Worm (Caenorhabditis elegans): ENCODE results near the gene pap-1.

pap-1 gene

ce11 chrV:10410030-10410713, 31.6 kb upstream of the pap-1 start, which contains the start of gene F15H10.12:
TSS of gene F15H10.12 (minus strand) at chrV:10410080.
- no peak for TF ChIP-seq ztf-23 (GFP tag; IDR thresholded peaks at IDR 0.05)
- no peak for TF ChIP-seq ref-1 (GFP tag; conservative IDR thresholded peaks at IDR 0.05)
- TF ChIP-seq tab-1 (GFP tag; IDR thresholded peaks at IDR 0.05) = no peak
- TF ChIP-seq klf-2 (GFP tag; conservative IDR thresholded peaks at IDR 0.05) = no peak
- TF ChIP-seq med-1 (GFP tag; optimal IDR thresholded peaks at IDR 0.05; ENCODE audit: insufficient read depth) = no peak
- no peak for TF ChIP-seq T22C8.4 (GFP tag; IDR thresholded peaks at IDR 0.05)
- TF ChIP-seq cog-1 (tag; optimal IDR thresholded peaks at IDR 0.05) = no peak
- TF ChIP-seq flt-1 (GFP tag; IDR thresholded peaks at IDR 0.05) = no peak
- TF ChIP-seq ztf-29 (GFP tag; IDR thresholded peaks at IDR 0.05) = no peak

- no peak for TF ChIP-seq ztf-29 (GFP tag; IDR thresholded peaks at IDR 0.05)
- no peak for TF ChIP-seq klf-2 (GFP tag; conservative IDR thresholded peaks at IDR 0.05)
- TF ChIP-seq ref-1 (GFP tag; conservative IDR thresholded peaks at IDR 0.05) = no peak
- no peak for TF ChIP-seq T22C8.4 (GFP tag; IDR thresholded peaks at IDR 0.05)
- no peak for TF ChIP-seq cog-1 (tag; optimal IDR thresholded peaks at IDR 0.05)
- no peak for TF ChIP-seq ztf-23 (GFP tag; IDR thresholded peaks at IDR 0.05)
- no peak for TF ChIP-seq flt-1 (GFP tag; IDR thresholded peaks at IDR 0.05)
- TF ChIP-seq med-1 (GFP tag; optimal IDR thresholded peaks at IDR 0.05; ENCODE audit: insufficient read depth) = no peak
- no peak for TF ChIP-seq tab-1 (GFP tag; IDR thresholded peaks at IDR 0.05)
Observed at ce11 chrV:10414610-10415009, 27.2 kb upstream of the pap-1 start, which contains the start of gene F15H10.9. TSS of gene F15H10.9 (minus strand) at chrV:10414710.

ce11 chrV:10416925-10417324, 24.8 kb upstream of the pap-1 start, which contains the start of gene F15H10.10:
TSS of gene F15H10.10 (minus strand) at chrV:10417025.
- TF ChIP-seq tab-1 (GFP tag; IDR thresholded peaks at IDR 0.05) = no peak
- no peak for TF ChIP-seq klf-2 (GFP tag; conservative IDR thresholded peaks at IDR 0.05)
- no peak for TF ChIP-seq flt-1 (GFP tag; IDR thresholded peaks at IDR 0.05)
- TF ChIP-seq T22C8.4 (GFP tag; IDR thresholded peaks at IDR 0.05) = no peak
- TF ChIP-seq cog-1 (tag; optimal IDR thresholded peaks at IDR 0.05) = no peak
- no peak for TF ChIP-seq ztf-29 (GFP tag; IDR thresholded peaks at IDR 0.05)

DNA sequence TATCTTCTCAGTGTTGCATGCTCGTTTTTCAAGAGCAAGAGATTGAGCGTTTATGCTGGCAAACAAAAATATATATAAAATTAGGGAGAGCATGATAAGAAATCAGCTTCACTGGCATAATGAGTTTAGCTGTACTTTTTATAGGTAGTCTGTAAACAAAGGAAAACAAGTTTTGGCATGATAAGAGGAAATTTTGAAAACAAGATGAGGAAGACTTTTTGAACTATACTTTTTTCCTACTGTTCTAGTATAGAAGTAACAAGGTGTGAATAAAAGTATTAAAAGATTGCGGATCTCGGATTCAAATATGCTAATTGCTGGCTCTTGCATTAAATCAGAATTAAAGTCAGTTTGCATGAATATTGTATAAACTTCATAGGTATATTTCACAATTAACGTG, 22.8 kb upstream of the pap-1 start, which contains the start of gene F15H10.5:
Gene F15H10.5, minus strand, starts transcription at position 101 of the 400 bp plus-strand sequence.
- TF ChIP-seq ztf-23 (GFP tag; IDR thresholded peaks at IDR 0.05) = no peak
- no peak for TF ChIP-seq T22C8.4 (GFP tag; IDR thresholded peaks at IDR 0.05)
- TF ChIP-seq flt-1 (GFP tag; IDR thresholded peaks at IDR 0.05) = no peak
- no peak for TF ChIP-seq ref-1 (GFP tag; conservative IDR thresholded peaks at IDR 0.05)
- TF ChIP-seq cog-1 (tag; optimal IDR thresholded peaks at IDR 0.05) = no peak
- no peak for TF ChIP-seq ztf-29 (GFP tag; IDR thresholded peaks at IDR 0.05)
- TF ChIP-seq tab-1 (GFP tag; IDR thresholded peaks at IDR 0.05) = no peak
- TF ChIP-seq med-1 (GFP tag; optimal IDR thresholded peaks at IDR 0.05; ENCODE audit: insufficient read depth) = no peak
- TF ChIP-seq klf-2 (GFP tag; conservative IDR thresholded peaks at IDR 0.05) = no peak

DNA sequence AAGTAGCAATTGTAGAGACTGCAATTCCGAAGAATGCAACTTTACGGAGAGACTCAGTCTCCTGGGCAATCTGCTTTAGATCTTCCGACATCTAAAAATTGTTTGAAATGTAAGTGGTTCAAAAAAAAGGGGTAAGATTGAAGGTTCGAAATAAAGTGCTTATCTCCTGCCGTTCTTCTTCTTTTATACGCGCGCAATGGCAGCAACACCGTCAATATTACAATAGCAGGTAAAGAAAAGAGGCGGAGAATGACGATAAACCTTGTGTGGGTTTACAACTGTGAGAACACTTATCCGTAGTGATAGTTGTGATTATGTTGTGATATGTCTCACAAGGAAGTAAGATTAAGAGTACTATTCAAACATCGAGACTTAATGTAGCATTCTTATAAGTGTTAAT, 20.0 kb upstream of the pap-1 start, which contains the start of gene col-13:
Gene col-13, minus strand, starts transcription at position 101 of the 400 bp plus-strand sequence.
- TF ChIP-seq klf-2 (GFP tag; conservative IDR thresholded peaks at IDR 0.05) (no peak), ref-1 (GFP tag; conservative IDR thresholded peaks at IDR 0.05) (no peak), ztf-23 (GFP tag; IDR thresholded peaks at IDR 0.05) (no peak), med-1 (GFP tag; optimal IDR thresholded peaks at IDR 0.05; ENCODE audit: insufficient read depth) (no peak), flt-1 (GFP tag; IDR thresholded peaks at IDR 0.05) (no peak), cog-1 (tag; optimal IDR thresholded peaks at IDR 0.05) (no peak), tab-1 (GFP tag; IDR thresholded peaks at IDR 0.05) (no peak), ztf-29 (GFP tag; IDR thresholded peaks at IDR 0.05) (no peak), T22C8.4 (GFP tag; IDR thresholded peaks at IDR 0.05) (no peak)

- TF ChIP-seq ztf-23 (GFP tag; IDR thresholded peaks at IDR 0.05) = no peak
- no peak for TF ChIP-seq flt-1 (GFP tag; IDR thresholded peaks at IDR 0.05)
- no peak for TF ChIP-seq ztf-29 (GFP tag; IDR thresholded peaks at IDR 0.05)
- no peak for TF ChIP-seq med-1 (GFP tag; optimal IDR thresholded peaks at IDR 0.05; ENCODE audit: insufficient read depth)
- no peak for TF ChIP-seq klf-2 (GFP tag; conservative IDR thresholded peaks at IDR 0.05)
- TF ChIP-seq cog-1 (tag; optimal IDR thresholded peaks at IDR 0.05) = no peak
- TF ChIP-seq T22C8.4 (GFP tag; IDR thresholded peaks at IDR 0.05) = no peak
- TF ChIP-seq ref-1 (GFP tag; conservative IDR thresholded peaks at IDR 0.05) = no peak
- no peak for TF ChIP-seq tab-1 (GFP tag; IDR thresholded peaks at IDR 0.05)
Observed at ce11 chrV:10423511-10423910, 18.3 kb upstream of the pap-1 start.

ce11 chrV:10425098-10425497, 16.7 kb upstream of the pap-1 start, which contains the start of gene col-12:
TSS of gene col-12 (minus strand) at chrV:10425198.
- no peak for TF ChIP-seq cog-1 (tag; optimal IDR thresholded peaks at IDR 0.05)
- no peak for TF ChIP-seq ztf-23 (GFP tag; IDR thresholded peaks at IDR 0.05)
- TF ChIP-seq med-1 (GFP tag; optimal IDR thresholded peaks at IDR 0.05; ENCODE audit: insufficient read depth) = no peak
- no peak for TF ChIP-seq ref-1 (GFP tag; conservative IDR thresholded peaks at IDR 0.05)
- no peak for TF ChIP-seq tab-1 (GFP tag; IDR thresholded peaks at IDR 0.05)
- no peak for TF ChIP-seq ztf-29 (GFP tag; IDR thresholded peaks at IDR 0.05)
- TF ChIP-seq flt-1 (GFP tag; IDR thresholded peaks at IDR 0.05) = no peak

DNA sequence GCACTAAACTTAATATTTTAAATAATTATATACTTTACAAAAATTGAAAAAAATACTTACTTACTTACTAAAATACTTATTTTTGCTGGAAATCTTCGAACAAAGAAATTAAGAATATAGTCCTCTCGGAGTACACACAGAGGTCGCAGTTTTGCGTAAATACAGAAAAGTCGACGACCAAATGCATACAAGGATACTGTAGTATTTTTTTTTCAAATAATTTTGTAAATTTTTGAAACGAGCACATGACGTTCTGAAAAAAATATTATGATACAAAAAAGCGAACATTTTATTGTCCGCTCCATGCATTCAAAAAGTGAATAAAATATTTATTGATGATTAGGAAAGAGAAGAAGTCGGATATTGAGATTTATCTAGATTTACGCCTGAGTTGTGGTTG, 15.5 kb upstream of the pap-1 start, which contains the start of gene apc-10:
Gene apc-10, minus strand, starts transcription at position 101 of the 400 bp plus-strand sequence.
- TF ChIP-seq med-1 (GFP tag; optimal IDR thresholded peaks at IDR 0.05; ENCODE audit: insufficient read depth) = no peak
- no peak for TF ChIP-seq T22C8.4 (GFP tag; IDR thresholded peaks at IDR 0.05)
- no peak for TF ChIP-seq flt-1 (GFP tag; IDR thresholded peaks at IDR 0.05)
- no peak for TF ChIP-seq ztf-23 (GFP tag; IDR thresholded peaks at IDR 0.05)
- no peak for TF ChIP-seq cog-1 (tag; optimal IDR thresholded peaks at IDR 0.05)
- TF ChIP-seq tab-1 (GFP tag; IDR thresholded peaks at IDR 0.05) = no peak
- no peak for TF ChIP-seq ref-1 (GFP tag; conservative IDR thresholded peaks at IDR 0.05)
- TF ChIP-seq ztf-29 (GFP tag; IDR thresholded peaks at IDR 0.05) = no peak
- no peak for TF ChIP-seq klf-2 (GFP tag; conservative IDR thresholded peaks at IDR 0.05)

ce11 chrV:10428608-10429007, 13.2 kb upstream of the pap-1 start, which contains the start of gene tag-314:
TSS of gene tag-314 (minus strand) at chrV:10428708.
- TF ChIP-seq ztf-29 (GFP tag; IDR thresholded peaks at IDR 0.05) (no peak), T22C8.4 (GFP tag; IDR thresholded peaks at IDR 0.05) (no peak), ref-1 (GFP tag; conservative IDR thresholded peaks at IDR 0.05) (no peak), cog-1 (tag; optimal IDR thresholded peaks at IDR 0.05) (no peak)

Data from whole organism, midembryonic.